Worm (Caenorhabditis elegans): ENCODE measurements around the gene F17C8.3.

Gene F17C8.3

DNA sequence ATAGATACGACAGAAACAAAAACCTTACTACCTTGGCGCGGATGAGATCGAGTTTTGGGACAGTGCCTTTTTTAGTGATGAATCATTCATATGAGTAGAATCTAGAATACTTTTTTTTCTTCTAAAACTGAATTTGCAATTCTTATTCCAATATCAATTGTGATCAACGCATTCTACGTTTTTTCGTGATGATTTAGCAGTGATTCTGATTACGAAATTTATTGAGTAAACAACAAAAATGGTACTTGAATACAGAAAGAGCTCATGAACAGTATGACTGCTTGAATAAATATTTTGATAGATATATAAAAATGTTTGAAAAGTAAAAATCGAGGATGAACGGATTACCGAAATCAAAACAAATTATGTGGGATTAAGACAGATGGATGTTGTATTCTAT lies 16.6 kb upstream of the F17C8.3 start, which contains the start of gene him-18:
Gene him-18 (minus strand): TSS at position 101 of the 400 bp plus-strand sequence.
- no peak for TF ChIP-seq pha-4 (GFP tag; IDR thresholded peaks at IDR 0.05)
- TF ChIP-seq pha-4 (tag; optimal IDR thresholded peaks at IDR 0.05) = no peak
- no peak for TF ChIP-seq sdz-12 (GFP tag; optimal IDR thresholded peaks at IDR 0.05)
- no peak for TF ChIP-seq nhr-237 (tag; optimal IDR thresholded peaks at IDR 0.05)
- TF ChIP-seq nhr-10 (tag; optimal IDR thresholded peaks at IDR 0.05) = no peak
- no peak for TF ChIP-seq snpc-1.2 (GFP tag; IDR thresholded peaks at IDR 0.05)
- TF ChIP-seq nhr-41 (GFP tag; IDR thresholded peaks at IDR 0.05) = no peak
- no peak for TF ChIP-seq skn-1 (tag; optimal IDR thresholded peaks at IDR 0.05)
- TF ChIP-seq attf-4 (tag; optimal IDR thresholded peaks at IDR 0.05) = no peak
- TF ChIP-seq ceh-28 (tag; optimal IDR thresholded peaks at IDR 0.05) = no peak
- no peak for TF ChIP-seq daf-12 (tag; optimal IDR thresholded peaks at IDR 0.05)
- no peak for TF ChIP-seq zip-2 (tag; optimal IDR thresholded peaks at IDR 0.05)
- no peak for TF ChIP-seq hlh-11 (tag; optimal IDR thresholded peaks at IDR 0.05)
- TF ChIP-seq D1046.2 (GFP tag; IDR thresholded peaks at IDR 0.05) = no peak
- TF ChIP-seq F26F4.8 (GFP tag; conservative IDR thresholded peaks at IDR 0.05) = no peak
- TF ChIP-seq hlh-30 (tag; optimal IDR thresholded peaks at IDR 0.05; ENCODE audit: insufficient read depth) = no peak

DNA sequence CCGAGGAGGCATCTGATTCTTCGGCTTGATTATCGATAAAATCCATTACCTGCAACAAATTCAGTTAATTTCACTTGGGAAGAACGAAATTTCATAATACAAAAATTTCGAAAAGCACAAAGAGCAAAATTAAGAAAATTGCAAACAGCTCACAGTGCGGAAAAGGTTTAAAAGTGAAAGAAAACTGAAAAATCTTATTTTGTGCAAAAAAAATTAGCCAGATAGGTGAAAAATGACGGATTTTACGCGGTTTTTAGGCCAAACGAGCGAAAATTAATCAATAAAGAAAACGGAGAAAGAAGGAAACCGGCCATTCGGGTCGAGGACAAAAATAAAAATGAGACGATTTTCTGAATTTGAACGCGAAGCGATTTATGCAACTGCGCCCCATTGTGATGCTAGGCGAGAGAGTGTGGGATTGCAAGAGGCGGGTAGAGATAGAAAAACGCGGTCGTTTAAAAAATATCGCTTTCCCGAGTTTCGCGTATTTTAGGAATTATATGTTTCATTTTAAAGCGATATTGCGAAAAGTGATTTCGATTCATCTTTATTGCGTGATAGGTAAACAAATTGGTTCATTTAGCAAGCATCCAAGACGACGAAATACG lies 11.0 kb upstream of the F17C8.3 start, which contains the start of gene emb-5:
Gene emb-5 (minus strand): TSS at position 51 of the 608 bp plus-strand sequence.
- no peak for TF ChIP-seq F10B5.3 (tag; optimal IDR thresholded peaks at IDR 0.05)
- TF ChIP-seq nhr-6 (tag; optimal IDR thresholded peaks at IDR 0.05) = peak; percentile 21
- TF ChIP-seq nhr-28 (tag; optimal IDR thresholded peaks at IDR 0.05) = peak; percentile 27
- TF ChIP-seq mes-2 (tag; optimal IDR thresholded peaks at IDR 0.05; ENCODE audit: poor library complexity, severe bottlenecking) = peak; percentile 74
- TF ChIP-seq lin-38 (GFP tag; IDR thresholded peaks at IDR 0.05) = peak; percentile 94
- peak; percentile 92 for TF ChIP-seq dpl-1 (GFP tag; optimal IDR thresholded peaks at IDR 0.05)
- peak in 1 of 2 experiments; percentile 5 for TF ChIP-seq unc-62 (GFP tag; optimal IDR thresholded peaks at IDR 0.05 in 1 of 2)
- TF ChIP-seq unc-62 (tag; optimal IDR thresholded peaks at IDR 0.05) = no peak
- TF ChIP-seq aha-1 (tag) = no peak
- no peak for TF ChIP-seq unc-39 (tag; optimal IDR thresholded peaks at IDR 0.05)
- TF ChIP-seq ama-1 (optimal IDR thresholded peaks at IDR 0.05) = peak; percentile 68
- TF ChIP-seq spr-1 (tag; optimal IDR thresholded peaks at IDR 0.05) = no peak
- TF ChIP-seq dmd-6 (GFP tag; IDR thresholded peaks at IDR 0.05) = no peak
- no peak for TF ChIP-seq daf-12 (tag; optimal IDR thresholded peaks at IDR 0.05)
- no peak for TF ChIP-seq rbr-2 (tag; optimal IDR thresholded peaks at IDR 0.05)
- TF ChIP-seq daf-16 (GFP tag; optimal IDR thresholded peaks at IDR 0.05) = no peak
- peak; percentile 10 for TF ChIP-seq daf-16 (tag; optimal IDR thresholded peaks at IDR 0.05)
- 0 out of 2 replicates have a peak, but pooled peaks have one; percentile 28 for TF ChIP-seq T26A8.4 (GFP tag; IDR thresholded peaks at IDR 0.05)
- no peak for TF ChIP-seq lir-3 (tag; optimal IDR thresholded peaks at IDR 0.05)

DNA sequence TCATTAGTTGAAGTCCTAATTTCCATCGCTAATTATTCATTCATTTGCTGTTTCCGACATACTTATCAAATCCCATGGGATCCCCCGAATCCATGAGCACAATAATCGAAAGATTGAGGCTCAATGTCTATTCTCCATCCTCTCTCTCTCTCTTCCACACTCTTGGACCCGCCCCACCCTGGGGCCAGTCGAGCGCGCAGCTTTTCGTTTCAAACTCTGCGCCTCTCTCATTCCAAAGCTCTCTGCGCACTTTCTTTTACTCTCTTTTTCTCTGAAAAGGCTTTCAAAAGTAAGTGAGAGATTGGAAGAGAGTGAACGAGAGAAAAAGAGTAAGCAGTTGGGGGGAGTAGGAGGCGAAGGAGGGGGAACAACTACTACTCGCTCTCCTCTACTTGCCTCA lies 10.0 kb upstream of the F17C8.3 start, which contains the start of gene acy-1:
Gene acy-1 (plus strand): TSS at position 346 of the 400 bp plus-strand sequence.
- TF ChIP-seq lin-38 (GFP tag; IDR thresholded peaks at IDR 0.05) = peak; percentile 65
- TF ChIP-seq zfp-2 (tag; optimal IDR thresholded peaks at IDR 0.05) = no peak
- peak; percentile 45 for TF ChIP-seq mes-2 (tag; optimal IDR thresholded peaks at IDR 0.05; ENCODE audit: poor library complexity, severe bottlenecking)
- TF ChIP-seq hif-1 (tag; optimal IDR thresholded peaks at IDR 0.05) = peak in 1 of 2 experiments; percentile 10
- peak; percentile 19 for TF ChIP-seq lin-13 (GFP tag; optimal IDR thresholded peaks at IDR 0.05)
- no peak for TF ChIP-seq F49E8.2 (tag; optimal IDR thresholded peaks at IDR 0.05; ENCODE audit: borderline replicate concordance)
- TF ChIP-seq hlh-11 (tag; optimal IDR thresholded peaks at IDR 0.05) = peak; percentile 60
- TF ChIP-seq dmd-8 (GFP tag; IDR thresholded peaks at IDR 0.05) = 0 out of 2 replicates have a peak, but pooled peaks have one; percentile 48
- TF ChIP-seq nhr-11 (tag; optimal IDR thresholded peaks at IDR 0.05) = peak; percentile 79
- peak; percentile 70 for TF ChIP-seq ctbp-1 (GFP tag; IDR thresholded peaks at IDR 0.05)
- peak in 1 of 2 experiments; percentile 30 for TF ChIP-seq mdl-1 (tag; optimal IDR thresholded peaks at IDR 0.05)
- TF ChIP-seq tra-1 (GFP tag; IDR thresholded peaks at IDR 0.05) = no peak
- TF ChIP-seq lsy-2 (tag; optimal IDR thresholded peaks at IDR 0.05) = peak; percentile 66 to 84
- TF ChIP-seq F26F4.8 (GFP tag; conservative IDR thresholded peaks at IDR 0.05) = no peak
- peak; percentile 28; the same call in 1 of the 2 replicates for TF ChIP-seq dmd-6 (GFP tag; IDR thresholded peaks at IDR 0.05)
- peak; percentile 95 for TF ChIP-seq aha-1 (tag)
- no peak for TF ChIP-seq pqm-1 (tag; optimal IDR thresholded peaks at IDR 0.05)
- TF ChIP-seq pha-4 (GFP tag; IDR thresholded peaks at IDR 0.05) = no peak
- peak; percentile 14 for TF ChIP-seq pha-4 (tag; optimal IDR thresholded peaks at IDR 0.05)
- no peak for TF ChIP-seq skn-1 (tag; optimal IDR thresholded peaks at IDR 0.05)
- peak; percentile 58 for TF ChIP-seq dpl-1 (GFP tag; optimal IDR thresholded peaks at IDR 0.05)
- TF ChIP-seq egl-43 (GFP tag; IDR thresholded peaks at IDR 0.05) = 0 out of 2 replicates have a peak, but pooled peaks have one; percentile 34
- TF ChIP-seq F37D6.2 (tag; optimal IDR thresholded peaks at IDR 0.05) = peak; percentile 42
- TF ChIP-seq set-16 (GFP tag; IDR thresholded peaks at IDR 0.05) = peak; percentile 61

Measured in whole organism, L4 larva.